Worm (Caenorhabditis elegans): ENCODE data around the gene sucl-1.

DNA sequence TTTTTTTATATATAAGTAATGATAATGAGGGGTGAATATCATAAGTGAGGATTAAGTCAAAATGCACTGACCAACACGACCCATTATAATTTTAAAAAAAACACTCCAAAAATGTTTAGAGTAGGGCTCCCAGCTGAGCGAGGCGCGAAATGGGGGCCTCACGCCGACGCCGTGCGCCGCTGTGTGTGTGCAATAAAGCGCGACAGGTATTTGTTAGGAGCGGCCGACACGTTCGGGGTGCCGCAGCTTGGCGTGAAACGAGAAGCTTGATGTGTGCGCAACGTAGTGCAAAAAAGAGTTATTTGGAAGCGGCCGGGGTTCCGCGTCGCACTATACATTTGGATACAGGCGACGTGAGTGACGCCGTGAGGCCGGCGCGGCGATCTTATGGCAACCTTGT is 28.9 kb upstream of the sucl-1 start:
- TF ChIP-seq ama-1 (optimal IDR thresholded peaks at IDR 0.05), result no peak
- no peak for TF ChIP-seq F13C5.2 (tag; optimal IDR thresholded peaks at IDR 0.05)
- TF ChIP-seq hmbx-1 (tag; optimal IDR thresholded peaks at IDR 0.05), result no peak
- TF ChIP-seq B0310.2 (tag; optimal IDR thresholded peaks at IDR 0.05), result no peak
- TF ChIP-seq aly-1 (tag; optimal IDR thresholded peaks at IDR 0.05), result no peak
